Fruit fly (Drosophila melanogaster): ENCODE results near the gene spi.
A peak's percentile ranks its signal among the peaks of the same experiment; 100 is the strongest.

spi gene

dm6 chr2L:19530092-19530491 is 47.0 kb downstream of the spi start, which contains the start of gene CG10165 (continued):
- TF ChIP-seq nmo (GFP tag; optimal IDR thresholded peaks at IDR 0.05) (no peak), CG10654 (GFP tag; optimal IDR thresholded peaks at IDR 0.05) (no peak), mirr (GFP tag; optimal IDR thresholded peaks at IDR 0.05) (no peak), Side (GFP tag; optimal IDR thresholded peaks at IDR 0.05) (no peak), CG31388 (GFP tag; optimal IDR thresholded peaks at IDR 0.05) (no peak), CG13894 (tag; optimal IDR thresholded peaks at IDR 0.05) (no peak), Dll (GFP tag; IDR thresholded peaks at IDR 0.05; ENCODE audit: partially characterized antibody) (peak; percentile 45; the same call in 2 of the 4 replicates), CG15514 (GFP tag; optimal IDR thresholded peaks at IDR 0.05) (peak; percentile 22), CG11695 (GFP tag; IDR thresholded peaks at IDR 0.05) (no peak), Hsf (GFP tag; optimal IDR thresholded peaks at IDR 0.05) (no peak), tgo (GFP tag; IDR thresholded peaks at IDR 0.05) (no peak), en (GFP tag; optimal IDR thresholded peaks at IDR 0.05) (no peak), her (GFP tag; optimal IDR thresholded peaks at IDR 0.05) (no peak), gt (GFP tag; IDR thresholded peaks at IDR 0.05) (no peak), mld (GFP tag; IDR thresholded peaks at IDR 0.05; ENCODE audit: partially characterized antibody) (no peak), sisA (GFP tag; IDR thresholded peaks at IDR 0.05) (no peak), CG7357 (GFP tag; IDR thresholded peaks at IDR 0.05) (no peak), kni (GFP tag; optimal IDR thresholded peaks at IDR 0.05) (no peak), CG10147 (GFP tag; optimal IDR thresholded peaks at IDR 0.05) (no peak), CG14014 (GFP tag; IDR thresholded peaks at IDR 0.05) (no peak), Taf1 (GFP tag; IDR thresholded peaks at IDR 0.05) (no peak), CG9215 (GFP tag; IDR thresholded peaks at IDR 0.05) (no peak), Sry-β (GFP tag; optimal IDR thresholded peaks at IDR 0.05) (no peak), bigmax (GFP tag; optimal IDR thresholded peaks at IDR 0.05) (no peak), CG33213 (GFP tag; optimal IDR thresholded peaks at IDR 0.05) (no peak), sob (GFP tag; IDR thresholded peaks at IDR 0.05) (peak; percentile 5; the same call in 1 of the 2 replicates), HmgZ (tag; optimal IDR thresholded peaks at IDR 0.05) (no peak), unpg (GFP tag; optimal IDR thresholded peaks at IDR 0.05) (no peak), crc (GFP tag; optimal IDR thresholded peaks at IDR 0.05) (no peak), CG34224 (GFP tag; IDR thresholded peaks at IDR 0.05; ENCODE audit: partially characterized antibody) (no peak), pum (GFP tag; optimal IDR thresholded peaks at IDR 0.05) (no peak), fd64A (GFP tag; optimal IDR thresholded peaks at IDR 0.05) (no peak), Adf1 (GFP tag; IDR thresholded peaks at IDR 0.05) (no peak), usp (GFP tag; optimal IDR thresholded peaks at IDR 0.05) (no peak), YL-1 (GFP tag; optimal IDR thresholded peaks at IDR 0.05) (no peak), Ravus (GFP tag; IDR thresholded peaks at IDR 0.05) (no peak), CG15073 (GFP tag; optimal IDR thresholded peaks at IDR 0.05) (no peak), CoRest (tag; optimal IDR thresholded peaks at IDR 0.05) (peak; percentile 4), zen (tag; optimal IDR thresholded peaks at IDR 0.05) (peak; percentile 56), da (GFP tag; optimal IDR thresholded peaks at IDR 0.05) (no peak), nerfin-1 (tag; optimal IDR thresholded peaks at IDR 0.05) (no peak), H15 (GFP tag; IDR thresholded peaks at IDR 0.05) (no peak), CG7987 (GFP tag; optimal IDR thresholded peaks at IDR 0.05) (no peak), CG2120 (GFP tag; optimal IDR thresholded peaks at IDR 0.05) (peak; percentile 21), dati (GFP tag; IDR thresholded peaks at IDR 0.05) (no peak), ato (GFP tag; IDR thresholded peaks at IDR 0.05; ENCODE audit: partially characterized antibody) (no peak), trem (tag; optimal IDR thresholded peaks at IDR 0.05) (peak; percentile 3), HLH4C (GFP tag; IDR thresholded peaks at IDR 0.05; ENCODE audit: partially characterized antibody) (no peak), Poxn (GFP tag; IDR thresholded peaks at IDR 0.05) (no peak), Stat92E (GFP tag; optimal IDR thresholded peaks at IDR 0.05) (no peak), Nf-YA (GFP tag; IDR thresholded peaks at IDR 0.05) (0 out of 2 replicates have a peak, but pooled peaks have one; percentile 22), ab (GFP tag; optimal IDR thresholded peaks at IDR 0.05) (no peak)
